Fruit fly (Drosophila melanogaster): ENCODE measurements around the gene tin.
A peak's percentile ranks its signal among the peaks of the same experiment; 100 is the strongest.

tin gene

DNA sequence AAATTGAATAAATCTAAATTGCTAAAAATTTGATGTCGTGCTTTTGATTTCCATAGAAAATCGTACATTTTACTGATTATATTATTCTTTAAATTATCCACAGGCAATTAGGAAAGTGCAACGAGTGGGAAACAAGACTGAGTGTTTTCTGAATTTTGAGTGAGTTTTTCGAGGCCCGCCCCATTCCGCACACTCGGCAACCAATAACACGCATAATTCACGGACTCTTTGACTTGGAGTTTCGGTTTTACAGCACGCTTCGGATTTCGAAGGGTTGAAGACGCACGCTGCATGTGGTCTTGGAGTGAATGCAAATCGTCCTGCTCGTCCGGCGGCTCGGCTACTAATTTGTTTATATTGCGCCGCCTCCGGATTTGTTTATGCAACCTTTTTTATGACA is 13.4 kb downstream of the tin start:
- TF ChIP-seq svp (GFP tag) (no peak), Eip78C (GFP tag) (no peak), Hr39 (GFP tag; optimal IDR thresholded peaks at IDR 0.05) (no peak), CG3919 (GFP tag; optimal IDR thresholded peaks at IDR 0.05) (no peak), achi (GFP tag; optimal IDR thresholded peaks at IDR 0.05) (no peak), fd59A (GFP tag; optimal IDR thresholded peaks at IDR 0.05) (no peak), topi (GFP tag; optimal IDR thresholded peaks at IDR 0.05) (no peak)

DNA sequence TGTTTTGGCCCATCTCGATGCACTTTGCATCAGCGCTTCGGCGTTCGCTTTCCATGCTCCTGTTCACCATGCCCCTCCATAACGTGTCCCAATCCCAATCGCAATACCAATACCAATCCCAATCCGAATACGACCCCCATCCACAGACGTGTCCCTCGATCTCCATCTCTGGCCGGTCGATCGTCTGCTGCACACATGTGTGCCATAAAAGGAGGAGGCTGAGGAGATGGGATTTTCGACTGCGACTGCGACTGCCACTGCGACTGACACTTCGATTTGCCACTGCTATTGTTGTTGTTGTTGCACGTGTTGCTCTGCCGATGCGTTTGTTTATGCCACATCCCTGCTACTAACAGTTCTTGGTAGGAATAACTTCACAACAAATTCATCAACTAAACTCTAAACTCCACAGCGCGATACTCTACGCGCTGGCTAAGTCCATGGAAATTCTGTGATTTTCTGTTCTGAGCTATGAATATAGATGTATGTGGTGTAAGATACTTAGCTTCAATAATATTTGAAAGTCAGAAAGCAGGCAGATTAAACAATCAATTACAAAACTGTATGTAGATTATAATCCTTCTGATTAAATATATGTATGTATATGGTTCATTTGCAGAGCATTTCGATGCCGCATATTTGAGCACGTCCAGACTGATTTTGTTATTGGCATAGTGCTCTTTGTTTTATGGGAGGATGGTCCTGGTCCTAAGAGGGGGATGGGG is 14.4 kb downstream of the tin start:
- TF ChIP-seq CG8319 (GFP tag; optimal IDR thresholded peaks at IDR 0.05) (no peak), fd85E (GFP tag; optimal IDR thresholded peaks at IDR 0.05) (no peak), ss (GFP tag; optimal IDR thresholded peaks at IDR 0.05) (no peak), svp (GFP tag) (peak; percentile 62), fkh (GFP tag; optimal IDR thresholded peaks at IDR 0.05) (no peak)

DNA sequence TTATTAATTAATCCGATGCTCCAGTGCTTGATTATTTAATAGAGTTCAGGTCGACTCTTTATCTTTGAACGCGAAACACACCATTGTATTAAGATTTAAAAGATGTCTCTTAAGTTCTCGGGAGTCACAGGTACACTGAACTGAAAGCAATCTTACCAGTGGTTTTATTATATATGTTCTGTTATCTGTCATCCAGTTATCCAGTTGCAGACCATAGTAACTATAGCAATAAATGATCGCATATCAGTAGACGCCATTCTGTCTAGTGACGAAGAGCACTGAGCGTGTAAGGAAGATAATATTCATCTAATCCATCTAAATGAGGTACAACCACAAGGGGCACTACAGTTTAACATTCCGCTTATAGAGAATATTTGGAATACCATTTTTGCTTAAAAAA is 20.9 kb downstream of the tin start, which contains the start of gene Ugt49B2:
Gene Ugt49B2 (minus strand): TSS at position 101 of the 400 bp plus-strand sequence.
- TF ChIP-seq OdsH (GFP tag; optimal IDR thresholded peaks at IDR 0.05), result no peak
- TF ChIP-seq fkh (GFP tag; optimal IDR thresholded peaks at IDR 0.05), result no peak
- TF ChIP-seq CG8632 (GFP tag; optimal IDR thresholded peaks at IDR 0.05), result no peak
- TF ChIP-seq esn (GFP tag; optimal IDR thresholded peaks at IDR 0.05), result no peak
- no peak for TF ChIP-seq lz (GFP tag; optimal IDR thresholded peaks at IDR 0.05)

dm6 chr3R:21403435-21403834 is 24.7 kb downstream of the tin start, which contains the start of gene CG7907:
Gene CG7907 (plus strand): TSS chr3R:21403735.
- TF ChIP-seq fd85E (GFP tag; optimal IDR thresholded peaks at IDR 0.05) (no peak), Ets21C (GFP tag; optimal IDR thresholded peaks at IDR 0.05) (no peak), CG11902 (GFP tag; optimal IDR thresholded peaks at IDR 0.05) (no peak), Eip78C (GFP tag) (no peak), CG4318 (GFP tag; optimal IDR thresholded peaks at IDR 0.05) (no peak), CG11294 (GFP tag; IDR thresholded peaks at IDR 0.05) (no peak), Gug (GFP tag; IDR thresholded peaks at IDR 0.05) (no peak), Met (GFP tag; optimal IDR thresholded peaks at IDR 0.05) (no peak), CG7368 (GFP tag; optimal IDR thresholded peaks at IDR 0.05) (no peak), CG1621 (tag; optimal IDR thresholded peaks at IDR 0.05) (no peak), CG11762 (GFP tag; optimal IDR thresholded peaks at IDR 0.05; ENCODE audit: insufficient read depth) (no peak), OdsH (GFP tag; optimal IDR thresholded peaks at IDR 0.05) (no peak), Blimp-1 (GFP tag; optimal IDR thresholded peaks at IDR 0.05) (no peak), fd59A (GFP tag; optimal IDR thresholded peaks at IDR 0.05) (no peak), CG16779 (tag; optimal IDR thresholded peaks at IDR 0.05) (no peak), Eip93F (GFP tag; optimal IDR thresholded peaks at IDR 0.05) (no peak), Hr38 (GFP tag; optimal IDR thresholded peaks at IDR 0.05) (no peak)

dm6 chr3R:21406708-21407107 is 27.9 kb downstream of the tin start:
- TF ChIP-seq cyc (GFP tag; optimal IDR thresholded peaks at IDR 0.05) (no peak), Sox14 (GFP tag; optimal IDR thresholded peaks at IDR 0.05) (no peak), CG32006 (GFP tag; optimal IDR thresholded peaks at IDR 0.05) (no peak), Eip78C (GFP tag) (no peak), CG11294 (GFP tag; IDR thresholded peaks at IDR 0.05) (no peak), CG34406 (GFP tag; optimal IDR thresholded peaks at IDR 0.05) (no peak), CG15336 (GFP tag; IDR thresholded peaks at IDR 0.05) (no peak), Sox102F (GFP tag; optimal IDR thresholded peaks at IDR 0.05) (no peak), fd85E (GFP tag; optimal IDR thresholded peaks at IDR 0.05) (no peak), CG1621 (tag; optimal IDR thresholded peaks at IDR 0.05) (no peak), CG31627 (GFP tag; optimal IDR thresholded peaks at IDR 0.05) (no peak), CG6792 (GFP tag; optimal IDR thresholded peaks at IDR 0.05) (no peak), Met (GFP tag; optimal IDR thresholded peaks at IDR 0.05) (no peak), Ets96B (tag; optimal IDR thresholded peaks at IDR 0.05) (no peak), CG10669 (GFP tag; optimal IDR thresholded peaks at IDR 0.05) (no peak), Gug (GFP tag; IDR thresholded peaks at IDR 0.05) (no peak), topi (GFP tag; optimal IDR thresholded peaks at IDR 0.05) (no peak), CG8119 (GFP tag; IDR thresholded peaks at IDR 0.05) (no peak)
